Worm (Caenorhabditis elegans): ENCODE data around the gene dpl-1.

The dpl-1 gene

ce11 chrII:9145961-9146360 lies 23.7 kb upstream of the dpl-1 start, which contains the start of gene W07A12.4:
Gene W07A12.4 (plus strand): TSS chrII:9146261.
- no peak for TF ChIP-seq elt-2 (tag; optimal IDR thresholded peaks at IDR 0.05)
- TF ChIP-seq unc-39 (tag; optimal IDR thresholded peaks at IDR 0.05): no peak
- TF ChIP-seq daf-12 (tag; optimal IDR thresholded peaks at IDR 0.05): no peak
- TF ChIP-seq R02D3.7 (tag; optimal IDR thresholded peaks at IDR 0.05): no peak
- no peak for TF ChIP-seq jun-1 (tag; optimal IDR thresholded peaks at IDR 0.05)
- no peak for TF ChIP-seq hmg-11 (tag; optimal IDR thresholded peaks at IDR 0.05)
- no peak for TF ChIP-seq lin-15B (tag; optimal IDR thresholded peaks at IDR 0.05)
- no peak for TF ChIP-seq ceh-16 (tag; optimal IDR thresholded peaks at IDR 0.05)

ce11 chrII:9148079-9148478 lies 21.6 kb upstream of the dpl-1 start:
- TF ChIP-seq lsy-12 (tag; optimal IDR thresholded peaks at IDR 0.05) (no peak), egl-5 (tag; optimal IDR thresholded peaks at IDR 0.05) (no peak), ceh-82 (tag; optimal IDR thresholded peaks at IDR 0.05) (no peak), ama-1 (optimal IDR thresholded peaks at IDR 0.05) (no peak), tbx-2 (tag; optimal IDR thresholded peaks at IDR 0.05) (no peak), nhr-237 (tag; optimal IDR thresholded peaks at IDR 0.05) (no peak), lin-15B (tag; optimal IDR thresholded peaks at IDR 0.05) (no peak), unc-62 (GFP tag; optimal IDR thresholded peaks at IDR 0.05) (no peak), skn-1 (tag; optimal IDR thresholded peaks at IDR 0.05) (no peak), mdl-1 (tag; optimal IDR thresholded peaks at IDR 0.05) (no peak), nhr-67 (tag; optimal IDR thresholded peaks at IDR 0.05) (no peak)

ce11 chrII:9152231-9152630 lies 17.5 kb upstream of the dpl-1 start, which contains the start of gene col-78:
Gene col-78 (plus strand): TSS chrII:9152531.
- TF ChIP-seq hmg-11 (tag; optimal IDR thresholded peaks at IDR 0.05) (no peak), nhr-237 (tag; optimal IDR thresholded peaks at IDR 0.05) (no peak), nhr-67 (tag; optimal IDR thresholded peaks at IDR 0.05) (no peak), fos-1 (tag; optimal IDR thresholded peaks at IDR 0.05) (no peak), nhr-12 (tag; optimal IDR thresholded peaks at IDR 0.05) (no peak), tbx-2 (tag; optimal IDR thresholded peaks at IDR 0.05) (no peak), nhr-28 (tag; optimal IDR thresholded peaks at IDR 0.05) (no peak), sea-2 (GFP tag; optimal IDR thresholded peaks at IDR 0.05) (no peak), fkh-2 (tag; optimal IDR thresholded peaks at IDR 0.05) (no peak), elt-2 (tag; optimal IDR thresholded peaks at IDR 0.05) (no peak), eor-1 (tag; optimal IDR thresholded peaks at IDR 0.05) (no peak), pha-4 (tag; optimal IDR thresholded peaks at IDR 0.05) (no peak), elt-1 (tag; optimal IDR thresholded peaks at IDR 0.05) (no peak), mml-1 (tag; optimal IDR thresholded peaks at IDR 0.05) (no peak), ceh-9 (tag; optimal IDR thresholded peaks at IDR 0.05) (no peak), egl-27 (tag; optimal IDR thresholded peaks at IDR 0.05) (no peak), ceh-82 (tag; optimal IDR thresholded peaks at IDR 0.05) (no peak), nhr-25 (tag; optimal IDR thresholded peaks at IDR 0.05) (no peak)

- TF ChIP-seq lin-15B (tag; optimal IDR thresholded peaks at IDR 0.05) (no peak), pqm-1 (tag; optimal IDR thresholded peaks at IDR 0.05) (peak; percentile 12)
Measured at ce11 chrII:9154339-9154738, 15.4 kb upstream of the dpl-1 start.

ce11 chrII:9156277-9156676 lies 13.4 kb upstream of the dpl-1 start:
- TF ChIP-seq nhr-25 (tag; optimal IDR thresholded peaks at IDR 0.05) (no peak), elt-2 (tag; optimal IDR thresholded peaks at IDR 0.05) (peak; percentile 29)

ce11 chrII:9157125-9157524 lies 12.6 kb upstream of the dpl-1 start:
- TF ChIP-seq nhr-23 (tag; optimal IDR thresholded peaks at IDR 0.05): no peak
- TF ChIP-seq unc-39 (tag; optimal IDR thresholded peaks at IDR 0.05): no peak
- TF ChIP-seq nhr-77 (tag; optimal IDR thresholded peaks at IDR 0.05): no peak
- TF ChIP-seq hmg-11 (tag; optimal IDR thresholded peaks at IDR 0.05): no peak
- no peak for TF ChIP-seq nhr-28 (tag; optimal IDR thresholded peaks at IDR 0.05)
- TF ChIP-seq R02D3.7 (tag; optimal IDR thresholded peaks at IDR 0.05): no peak
- TF ChIP-seq pqm-1 (tag; optimal IDR thresholded peaks at IDR 0.05): peak; percentile 82
- TF ChIP-seq elt-2 (tag; optimal IDR thresholded peaks at IDR 0.05): peak; percentile 94

Measured in whole organism, L3 larva.